Fruit fly (Drosophila melanogaster) whole organism, prepupa: ENCODE measurements around the gene PIG-S.
A peak's percentile ranks its signal among the peaks of the same experiment; 100 is the strongest.

Source experiments
- CG15336 ChIP-seq: fragments of 200-800 bp; sonication (Bioruptor generic); IDR thresholded peaks from 2 replicates; pipeline ENCODE4 v1.3.6; 2022; ENCODE audit warnings: missing biosample characterization, missing genetic modification characterization
- Sox102F ChIP-seq: fragments of 200-800 bp; sonication (Bioruptor generic); optimal IDR thresholded peaks from 2 replicates; lab custom pipeline; 2016; ENCODE audit warnings: missing biosample characterization, mild to moderate bottlenecking, missing genetic modification characterization
- fd85E ChIP-seq: fragments of 200-800 bp; sonication (Bioruptor generic); optimal IDR thresholded peaks from 3 replicates; lab custom pipeline; 2016; ENCODE audit warnings: missing biosample characterization, missing genetic modification characterization
- vri ChIP-seq: fragments of 200-800 bp; sonication (Bioruptor generic); optimal IDR thresholded peaks from 3 replicates; lab custom pipeline; 2016; ENCODE audit warnings: missing biosample characterization, mild to moderate bottlenecking, missing genetic modification characterization

- peak; percentile 63 for TF ChIP-seq Sox102F (GFP tag; lab: Kevin White, UChicago)
- peak; percentile 42 for TF ChIP-seq vri (GFP tag; lab: Kevin White, UChicago)
- TF ChIP-seq fd85E (GFP tag; lab: Kevin White, UChicago): peak; percentile 27
- peak; percentile 94 for TF ChIP-seq CG15336 (GFP tag; lab: Robert Waterston, UW)
Measured at dm6 chr3R:24893320-24893955, 24.2 kb downstream of the PIG-S start.
